Worm (Caenorhabditis elegans) whole organism, late embryonic: ENCODE measurements around the gene prmn-1.
A peak's percentile ranks its signal among the peaks of the same experiment; 100 is the strongest.

Experiments
- C08G9.2 ChIP-seq: sonication (generic microtip); optimal IDR thresholded peaks from 2 replicates; lab custom pipeline; 2016; ENCODE audit warnings: mild to moderate bottlenecking, missing genetic modification characterization, moderate library complexity, missing compliant biosample characterization
- F13H6.1 ChIP-seq: sonication (generic microtip); optimal IDR thresholded peaks from 2 replicates; lab custom pipeline; 2016; ENCODE audit warnings: missing genetic modification characterization, missing compliant biosample characterization
- T23F11.4 ChIP-seq: fragments of 200-800 bp; sonication (Bioruptor generic); optimal IDR thresholded peaks from 2 replicates; lab custom pipeline; 2018; ENCODE audit warnings: mild to moderate bottlenecking, missing genetic modification characterization, missing compliant biosample characterization
- Y22D7AL.16 ChIP-seq: sonication (generic microtip); optimal IDR thresholded peaks from 2 replicates; lab custom pipeline; 2016; ENCODE audit warnings: missing genetic modification characterization, missing compliant biosample characterization
- ama-1 ChIP-seq: fragments of 150-350 bp; optimal IDR thresholded peaks from 2 replicates; lab custom pipeline; 2014
- ceh-14 ChIP-seq: sonication (generic microtip); optimal IDR thresholded peaks from 2 replicates; lab custom pipeline; 2016; ENCODE audit warnings: missing genotype, missing genetic modification characterization, missing compliant biosample characterization
- ceh-18 ChIP-seq: sonication (generic microtip); optimal IDR thresholded peaks from 2 replicates; lab custom pipeline; 2016; ENCODE audit warnings: missing genetic modification characterization, missing compliant biosample characterization
- ceh-19 ChIP-seq: fragments of 200-800 bp; sonication (Bioruptor generic); optimal IDR thresholded peaks from 2 replicates; lab custom pipeline; 2018; ENCODE audit warnings: mild to moderate bottlenecking, missing genetic modification characterization, missing compliant biosample characterization
- ceh-22 ChIP-seq: sonication (generic microtip); optimal IDR thresholded peaks from 2 replicates; lab custom pipeline; 2017; ENCODE audit warnings: missing biosample characterization, missing genetic modification characterization
- ceh-30 ChIP-seq: fragments of 150-350 bp; optimal IDR thresholded peaks from 2 replicates; lab custom pipeline; 2014; ENCODE audit warnings: missing biosample characterization, missing genetic modification characterization
- ceh-31 ChIP-seq: sonication (generic microtip); optimal IDR thresholded peaks from 2 replicates; lab custom pipeline; 2016; ENCODE audit warnings: missing genetic modification characterization, missing compliant biosample characterization
- ceh-34 ChIP-seq: sonication (generic microtip); optimal IDR thresholded peaks from 2 replicates; lab custom pipeline; 2016; ENCODE audit warnings: mild to moderate bottlenecking, missing genetic modification characterization, missing compliant biosample characterization
- ceh-9 ChIP-seq: sonication (generic microtip); optimal IDR thresholded peaks from 2 replicates; lab custom pipeline; 2016; ENCODE audit warnings: mild to moderate bottlenecking, missing genetic modification characterization, inconsistent platforms, missing compliant biosample characterization
- che-1 ChIP-seq: sonication (generic microtip); optimal IDR thresholded peaks from 2 replicates; lab custom pipeline; 2016; ENCODE audit warnings: mild to moderate bottlenecking, missing genetic modification characterization, missing compliant biosample characterization
- dmd-4 ChIP-seq: sonication (generic microtip); optimal IDR thresholded peaks from 2 replicates; lab custom pipeline; 2016; ENCODE audit warnings: borderline replicate concordance, missing genetic modification characterization, missing compliant biosample characterization
- elt-2 ChIP-seq: sonication (generic microtip); optimal IDR thresholded peaks from 2 replicates; lab custom pipeline; 2016; ENCODE audit warnings: missing genetic modification reagents, missing genetic modification characterization, missing compliant biosample characterization
- eyg-1 ChIP-seq: sonication (generic microtip); optimal IDR thresholded peaks from 2 replicates; lab custom pipeline; 2016; ENCODE audit warnings: missing genotype, missing genetic modification characterization, missing compliant biosample characterization
- fax-1 ChIP-seq: sonication (generic microtip); optimal IDR thresholded peaks from 2 replicates; lab custom pipeline; 2016; ENCODE audit warnings: missing genotype, missing genetic modification characterization, missing compliant biosample characterization
- fkh-10 ChIP-seq: fragments of 150-350 bp; optimal IDR thresholded peaks from 2 replicates; lab custom pipeline; 2014; ENCODE audit warnings: missing biosample characterization, missing genetic modification reagents, missing genetic modification characterization
- fkh-6 ChIP-seq: sonication (generic microtip); optimal IDR thresholded peaks from 2 replicates; lab custom pipeline; 2016; ENCODE audit warnings: missing genetic modification characterization, missing compliant biosample characterization
- gmeb-2 ChIP-seq: sonication (generic microtip); optimal IDR thresholded peaks from 2 replicates; lab custom pipeline; 2016; ENCODE audit warnings: missing genetic modification characterization, inconsistent platforms, missing compliant biosample characterization
- hlh-15 ChIP-seq: sonication (generic microtip); optimal IDR thresholded peaks from 2 replicates; lab custom pipeline; 2016; ENCODE audit warnings: missing genetic modification characterization, missing compliant biosample characterization
- hlh-30 ChIP-seq: sonication (generic microtip); optimal IDR thresholded peaks from 2 replicates; lab custom pipeline; 2017; ENCODE audit warnings: antibody characterized with exemption, missing genetic modification characterization, missing compliant biosample characterization; ENCODE audit not compliant: insufficient read depth
- hlh-8 ChIP-seq: sonication (generic microtip); optimal IDR thresholded peaks from 2 replicates; lab custom pipeline; 2016; ENCODE audit warnings: missing genotype, missing genetic modification characterization, missing compliant biosample characterization
- lim-6 ChIP-seq: sonication (generic microtip); optimal IDR thresholded peaks from 2 replicates; lab custom pipeline; 2016; ENCODE audit warnings: missing genetic modification characterization, missing compliant biosample characterization
- lin-11 ChIP-seq: fragments of 200-800 bp; sonication (Bioruptor generic); optimal IDR thresholded peaks from 2 replicates; lab custom pipeline; 2018; ENCODE audit warnings: mild to moderate bottlenecking, missing genetic modification characterization, missing compliant biosample characterization
- nfya-1 ChIP-seq: sonication (generic microtip); optimal IDR thresholded peaks from 2 replicates; lab custom pipeline; 2017; ENCODE audit warnings: missing genetic modification characterization, mild to moderate bottlenecking, missing compliant biosample characterization, antibody characterized with exemption, moderate library complexity
- nhr-232 ChIP-seq: sonication (generic microtip); optimal IDR thresholded peaks from 2 replicates; lab custom pipeline; 2016; ENCODE audit warnings: missing genetic modification characterization, missing compliant biosample characterization
- npax-4 ChIP-seq: sonication (generic microtip); optimal IDR thresholded peaks from 2 replicates; lab custom pipeline; 2016; ENCODE audit warnings: missing genetic modification characterization, missing compliant biosample characterization
- odd-2 ChIP-seq: sonication (generic microtip); optimal IDR thresholded peaks from 2 replicates; lab custom pipeline; 2017; ENCODE audit warnings: antibody characterized with exemption, mild to moderate bottlenecking, missing genetic modification characterization, missing compliant biosample characterization
- pax-1 ChIP-seq: fragments of 150-350 bp; optimal IDR thresholded peaks from 2 replicates; lab custom pipeline; 2014; ENCODE audit warnings: missing biosample characterization, missing genetic modification characterization
- pha-2 ChIP-seq: sonication (generic microtip); optimal IDR thresholded peaks from 2 replicates; lab custom pipeline; 2017; ENCODE audit warnings: mild to moderate bottlenecking, missing genetic modification characterization, missing compliant biosample characterization
- pros-1 ChIP-seq: fragments of 150-350 bp; optimal IDR thresholded peaks from 2 replicates; lab custom pipeline; 2014; ENCODE audit warnings: missing biosample characterization, missing genetic modification reagents, missing genetic modification characterization
- rnt-1 ChIP-seq: sonication (generic microtip); optimal IDR thresholded peaks from 2 replicates; lab custom pipeline; 2016; ENCODE audit warnings: missing genetic modification characterization, missing compliant biosample characterization
- sox-4 ChIP-seq: sonication (generic microtip); optimal IDR thresholded peaks from 2 replicates; lab custom pipeline; 2017; ENCODE audit warnings: mild to moderate bottlenecking, missing genetic modification characterization, inconsistent platforms, missing compliant biosample characterization
- tbx-2 ChIP-seq: sonication (generic microtip); optimal IDR thresholded peaks from 2 replicates; lab custom pipeline; 2016; ENCODE audit warnings: missing genetic modification characterization, missing compliant biosample characterization
- unc-3 ChIP-seq, 2 experiments: fragments of 200-800 bp in 1 of 2; sonication (Bioruptor generic) in 1 of 2; sonication (generic microtip) in 1 of 2; conservative IDR thresholded peaks in 1 of 2; optimal IDR thresholded peaks in 1 of 2; 2 replicates each; pipeline versions ENCODE4 v1.3.6 to Lab custom; 2016 to 2022; ENCODE audit warnings: missing compliant biosample characterization in 2 of 2, missing genetic modification characterization in 2 of 2, missing genetic modification reagents in 1 of 2
- unc-42 ChIP-seq: sonication (generic microtip); optimal IDR thresholded peaks from 2 replicates; lab custom pipeline; 2016; ENCODE audit warnings: missing genotype, missing genetic modification characterization, missing compliant biosample characterization
- unc-86 ChIP-seq: sonication (generic microtip); optimal IDR thresholded peaks from 2 replicates; lab custom pipeline; 2016; ENCODE audit warnings: missing genetic modification characterization, missing compliant biosample characterization
- zip-5 ChIP-seq: sonication (generic microtip); optimal IDR thresholded peaks from 2 replicates; lab custom pipeline; 2016; ENCODE audit warnings: missing genetic modification characterization, missing compliant biosample characterization
- ztf-16 ChIP-seq: sonication (generic microtip); optimal IDR thresholded peaks from 2 replicates; lab custom pipeline; 2017; ENCODE audit warnings: missing genetic modification characterization, missing compliant biosample characterization

prmn-1 gene

DNA sequence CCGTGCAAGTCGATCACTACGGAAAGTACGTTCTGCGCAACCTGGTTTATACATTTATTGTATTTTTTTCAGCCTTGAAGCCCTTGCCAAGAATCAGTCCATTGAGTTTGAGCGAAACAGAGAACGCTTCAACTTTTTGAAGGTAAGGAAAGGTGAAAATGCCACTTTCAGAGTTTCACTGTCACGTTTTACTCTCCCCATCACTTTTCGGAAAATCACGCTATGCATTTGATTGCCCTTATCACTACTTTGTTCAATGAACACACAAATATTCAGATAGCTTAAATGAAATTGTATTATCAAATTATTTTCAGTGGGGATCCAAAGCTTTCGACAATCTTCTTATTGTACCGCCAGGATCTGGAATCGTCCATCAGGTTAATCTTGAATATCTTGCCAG, 44.4 kb upstream of the prmn-1 start:
- TF ChIP-seq che-1 (no peak), unc-3 (GFP tag; conservative IDR thresholded peaks at IDR 0.05; lab: Robert Waterston, UW) (no peak), unc-3 (tag; optimal IDR thresholded peaks at IDR 0.05; lab: Kevin White, UChicago) (no peak)

DNA sequence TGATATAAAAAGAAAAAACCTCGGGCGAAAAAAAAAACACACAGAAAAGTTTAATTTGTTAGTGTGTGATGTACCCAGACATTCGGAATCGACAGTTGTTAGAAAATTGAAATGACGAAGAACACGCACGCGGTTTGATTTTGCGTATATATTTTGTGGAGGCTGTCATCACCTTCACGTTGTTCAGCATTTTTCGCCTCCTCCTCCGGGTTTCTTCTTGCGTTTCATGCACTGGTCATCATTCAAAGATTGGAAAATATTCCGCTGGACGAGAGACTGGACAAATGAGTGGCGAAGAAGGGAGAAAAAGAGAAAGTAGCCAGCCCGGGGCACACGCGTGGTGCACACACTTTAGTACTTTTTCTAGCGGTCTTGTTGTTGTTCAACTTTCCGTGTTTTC, 40.0 kb upstream of the prmn-1 start:
- TF ChIP-seq ceh-22 (tag; lab: Kevin White, UChicago) (no peak), pax-1 (tag; lab: Kevin White, UChicago) (no peak), ceh-14 (tag; lab: Kevin White, UChicago) (no peak), T23F11.4 (GFP tag; lab: Kevin White, UChicago) (no peak), hlh-30 (tag; lab: Kevin White, UChicago) (no peak), dmd-4 (no peak), ztf-16 (tag; lab: Kevin White, UChicago) (no peak), unc-42 (tag; lab: Kevin White, UChicago) (no peak), Y22D7AL.16 (tag; lab: Kevin White, UChicago) (no peak), odd-2 (tag; lab: Kevin White, UChicago) (no peak), zip-5 (tag; lab: Kevin White, UChicago) (no peak), fkh-6 (tag; lab: Kevin White, UChicago) (no peak), pros-1 (tag; lab: Kevin White, UChicago) (no peak), sox-4 (tag; lab: Kevin White, UChicago) (no peak), hlh-15 (tag; lab: Kevin White, UChicago) (no peak), lim-6 (tag; lab: Kevin White, UChicago) (no peak), ceh-34 (tag; lab: Kevin White, UChicago) (no peak), ceh-9 (tag; lab: Kevin White, UChicago) (no peak)

- TF ChIP-seq unc-86 (tag; lab: Kevin White, UChicago): no peak
- no peak for TF ChIP-seq nfya-1 (tag; lab: Kevin White, UChicago)
- TF ChIP-seq unc-42 (tag; lab: Kevin White, UChicago): peak; percentile 71
Measured at ce11 chrX:11345471-11345870, 39.4 kb upstream of the prmn-1 start.

ce11 chrX:11346155-11346554, 38.7 kb upstream of the prmn-1 start, which contains the start of gene oct-2:
oct-2 (plus strand) TSS chrX:11346455.
- TF ChIP-seq ceh-30 (tag; lab: Kevin White, UChicago) (no peak), hlh-30 (tag; lab: Kevin White, UChicago) (no peak), unc-86 (tag; lab: Kevin White, UChicago) (no peak), rnt-1 (tag; lab: Kevin White, UChicago) (no peak), hlh-8 (no peak), ceh-9 (tag; lab: Kevin White, UChicago) (no peak), unc-3 (GFP tag; conservative IDR thresholded peaks at IDR 0.05; lab: Robert Waterston, UW) (no peak), unc-3 (tag; optimal IDR thresholded peaks at IDR 0.05; lab: Kevin White, UChicago) (no peak), ama-1 (lab: Kevin White, UChicago) (no peak), C08G9.2 (tag; lab: Kevin White, UChicago) (no peak), fax-1 (tag; lab: Kevin White, UChicago) (no peak), fkh-6 (tag; lab: Kevin White, UChicago) (no peak), Y22D7AL.16 (tag; lab: Kevin White, UChicago) (no peak), nhr-232 (tag; lab: Kevin White, UChicago) (no peak), ceh-14 (tag; lab: Kevin White, UChicago) (no peak), lin-11 (no peak)
- TF ChIP-seq, all 69 proteins: peak for 0

ce11 chrX:11351288-11351687, 33.6 kb upstream of the prmn-1 start:
- TF ChIP-seq gmeb-2 (tag; lab: Kevin White, UChicago) (no peak), F13H6.1 (tag; lab: Kevin White, UChicago) (no peak), hlh-15 (tag; lab: Kevin White, UChicago) (no peak), pax-1 (tag; lab: Kevin White, UChicago) (no peak), ceh-31 (tag; lab: Kevin White, UChicago) (no peak), unc-42 (tag; lab: Kevin White, UChicago) (no peak), fkh-10 (GFP tag; lab: Kevin White, UChicago) (no peak), sox-4 (tag; lab: Kevin White, UChicago) (no peak), pha-2 (tag; lab: Kevin White, UChicago) (no peak), ceh-19 (GFP tag; lab: Kevin White, UChicago) (no peak), ceh-18 (no peak), unc-3 (GFP tag; conservative IDR thresholded peaks at IDR 0.05; lab: Robert Waterston, UW) (no peak), unc-3 (tag; optimal IDR thresholded peaks at IDR 0.05; lab: Kevin White, UChicago) (no peak), nhr-232 (tag; lab: Kevin White, UChicago) (no peak), elt-2 (tag; lab: Kevin White, UChicago) (no peak), npax-4 (no peak), tbx-2 (tag; lab: Kevin White, UChicago) (no peak), ztf-16 (tag; lab: Kevin White, UChicago) (no peak), dmd-4 (no peak), eyg-1 (tag; lab: Kevin White, UChicago) (no peak), C08G9.2 (tag; lab: Kevin White, UChicago) (no peak)
